Fruit fly (Drosophila melanogaster): ENCODE measurements around the gene CG5555.

CG5555 gene

DNA sequence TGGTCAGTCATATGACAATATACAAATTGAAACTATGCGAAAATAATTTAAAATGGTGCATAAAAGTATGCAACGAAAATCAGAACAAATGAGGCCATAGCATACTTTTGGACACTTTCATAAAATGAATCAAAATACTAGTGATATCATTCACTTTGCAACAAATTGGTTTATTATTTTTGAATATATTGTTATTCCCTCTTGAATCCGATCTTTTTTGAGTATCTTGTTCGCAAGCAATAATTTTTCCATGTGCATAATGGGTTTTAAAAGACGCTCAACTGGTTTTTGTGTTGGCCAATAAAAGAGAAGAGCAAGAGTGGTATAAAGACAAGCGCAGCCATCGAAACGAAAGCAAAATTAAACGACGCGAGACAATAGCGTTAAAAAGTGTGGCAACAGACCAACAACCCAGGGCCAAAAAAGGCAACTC, 7.4 kb upstream of the CG5555 start (continued):
- peak; percentile 84 for TF ChIP-seq CG6808 (GFP tag; optimal IDR thresholded peaks at IDR 0.05)
- peak; percentile 88 for TF ChIP-seq Hr4 (GFP tag; optimal IDR thresholded peaks at IDR 0.05)
- peak; percentile 64 for TF ChIP-seq Ets96B (tag; optimal IDR thresholded peaks at IDR 0.05)
- peak; percentile 85 for TF ChIP-seq Smox (GFP tag; optimal IDR thresholded peaks at IDR 0.05)
- peak; percentile 79 for TF ChIP-seq CG10631 (GFP tag; optimal IDR thresholded peaks at IDR 0.05)
- TF ChIP-seq Sox14 (GFP tag; optimal IDR thresholded peaks at IDR 0.05) = peak; percentile 89
- TF ChIP-seq achi (GFP tag; optimal IDR thresholded peaks at IDR 0.05) = peak; percentile 79
- peak; percentile 77 for TF ChIP-seq cyc (GFP tag; optimal IDR thresholded peaks at IDR 0.05)
- peak; percentile 84 for TF ChIP-seq net (GFP tag; optimal IDR thresholded peaks at IDR 0.05)
- peak; percentile 54; the same call in 1 of the 3 replicates for TF ChIP-seq eg (GFP tag; IDR thresholded peaks at IDR 0.05)
- peak; percentile 76 for TF ChIP-seq CG8632 (GFP tag; optimal IDR thresholded peaks at IDR 0.05)
- TF ChIP-seq CG34406 (GFP tag; optimal IDR thresholded peaks at IDR 0.05) = peak; percentile 80
- TF ChIP-seq CG6276 (GFP tag; optimal IDR thresholded peaks at IDR 0.05) = peak; percentile 77
- peak; percentile 91 for TF ChIP-seq esn (GFP tag; optimal IDR thresholded peaks at IDR 0.05)
- TF ChIP-seq CG3032 (tag; optimal IDR thresholded peaks at IDR 0.05) = peak; percentile 76
- TF ChIP-seq Lpt (GFP tag; optimal IDR thresholded peaks at IDR 0.05) = peak; percentile 85
- peak; percentile 84 for TF ChIP-seq CG10669 (GFP tag; optimal IDR thresholded peaks at IDR 0.05)
- TF ChIP-seq fkh (GFP tag; optimal IDR thresholded peaks at IDR 0.05) = no peak
- TF ChIP-seq Blimp-1 (GFP tag; optimal IDR thresholded peaks at IDR 0.05) = peak; percentile 78
- peak; percentile 55 for TF ChIP-seq CG16779 (tag; optimal IDR thresholded peaks at IDR 0.05)
- peak; percentile 84 for TF ChIP-seq Hr39 (GFP tag; optimal IDR thresholded peaks at IDR 0.05)
- TF ChIP-seq CG15336 (GFP tag; IDR thresholded peaks at IDR 0.05) = peak; percentile 74
- peak; percentile 87 for TF ChIP-seq Sox102F (GFP tag; optimal IDR thresholded peaks at IDR 0.05)
- TF ChIP-seq CG31627 (GFP tag; optimal IDR thresholded peaks at IDR 0.05) = peak; percentile 88

DNA sequence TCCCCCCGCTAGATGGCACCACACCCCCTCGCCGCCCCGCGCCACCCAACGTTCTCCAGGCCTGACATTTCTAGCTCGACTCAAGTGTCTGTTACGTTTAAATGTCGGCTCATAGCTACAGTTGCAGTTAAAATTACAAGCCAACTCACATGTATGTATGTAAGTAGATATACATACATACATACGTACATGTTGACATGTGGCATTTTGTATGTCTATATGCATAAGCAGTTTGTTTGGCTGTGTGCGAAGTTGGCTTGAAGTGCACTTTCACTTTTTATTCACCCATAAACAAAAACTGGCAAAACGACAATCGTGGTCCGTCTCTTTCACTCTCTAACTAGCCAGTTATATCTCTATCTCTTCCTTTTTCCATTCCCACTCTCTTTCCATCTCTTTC, 2.5 kb upstream of the CG5555 start:
- TF ChIP-seq CG34406 (GFP tag; optimal IDR thresholded peaks at IDR 0.05) = no peak
- no peak for TF ChIP-seq CG7368 (GFP tag; optimal IDR thresholded peaks at IDR 0.05)
- peak; percentile 55 for TF ChIP-seq Eip78C (GFP tag)
- peak; percentile 23; the same call in 1 of the 3 replicates for TF ChIP-seq CG8119 (GFP tag; IDR thresholded peaks at IDR 0.05)
- no peak for TF ChIP-seq Met (GFP tag; optimal IDR thresholded peaks at IDR 0.05)
- no peak for TF ChIP-seq CG11902 (GFP tag; optimal IDR thresholded peaks at IDR 0.05)
- peak; percentile 72 for TF ChIP-seq Blimp-1 (GFP tag; optimal IDR thresholded peaks at IDR 0.05)
- TF ChIP-seq fd59A (GFP tag; optimal IDR thresholded peaks at IDR 0.05) = no peak
- no peak for TF ChIP-seq OdsH (GFP tag; optimal IDR thresholded peaks at IDR 0.05)
- TF ChIP-seq CG3919 (GFP tag; optimal IDR thresholded peaks at IDR 0.05) = no peak
- no peak for TF ChIP-seq Sox102F (GFP tag; optimal IDR thresholded peaks at IDR 0.05)
- TF ChIP-seq fkh (GFP tag; optimal IDR thresholded peaks at IDR 0.05) = no peak
- TF ChIP-seq CG6854 (GFP tag; optimal IDR thresholded peaks at IDR 0.05) = no peak
- no peak for TF ChIP-seq CG15336 (GFP tag; IDR thresholded peaks at IDR 0.05)
- TF ChIP-seq CG8632 (GFP tag; optimal IDR thresholded peaks at IDR 0.05) = no peak
- no peak for TF ChIP-seq net (GFP tag; optimal IDR thresholded peaks at IDR 0.05)
- TF ChIP-seq Lpt (GFP tag; optimal IDR thresholded peaks at IDR 0.05) = peak; percentile 38

DNA sequence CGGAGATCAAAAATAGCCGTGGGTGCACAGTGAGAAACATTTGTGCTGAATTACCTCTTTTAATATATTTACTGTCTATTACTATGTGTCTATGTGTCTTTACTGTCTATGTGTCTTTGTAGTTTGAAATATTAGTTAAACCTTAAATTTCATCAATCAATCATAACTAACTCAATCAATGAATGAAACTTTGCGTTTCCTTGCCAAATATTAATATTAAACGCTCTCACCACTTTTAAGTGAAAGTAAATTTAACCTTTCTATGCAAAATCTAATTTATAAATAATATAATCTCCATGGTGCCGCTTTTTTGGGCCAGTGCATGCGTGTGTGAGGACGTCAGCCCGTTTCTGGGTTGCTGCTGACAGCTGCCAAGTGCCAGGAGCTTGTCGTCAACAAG, 876 bp upstream of the CG5555 start:
- TF ChIP-seq cyc (GFP tag; optimal IDR thresholded peaks at IDR 0.05) (peak; percentile 65), vri (GFP tag; optimal IDR thresholded peaks at IDR 0.05) (peak; percentile 29), CG6792 (GFP tag; optimal IDR thresholded peaks at IDR 0.05) (peak; percentile 60), topi (GFP tag; optimal IDR thresholded peaks at IDR 0.05) (peak; percentile 70), Hr39 (GFP tag; optimal IDR thresholded peaks at IDR 0.05) (peak; percentile 62), fkh (GFP tag; optimal IDR thresholded peaks at IDR 0.05) (no peak), CG11294 (GFP tag; IDR thresholded peaks at IDR 0.05) (peak; percentile 47), CG11762 (GFP tag; optimal IDR thresholded peaks at IDR 0.05; ENCODE audit: insufficient read depth) (peak; percentile 72), eg (GFP tag; IDR thresholded peaks at IDR 0.05) (peak; percentile 69), fd59A (GFP tag; optimal IDR thresholded peaks at IDR 0.05) (peak; percentile 66), svp (GFP tag) (peak; percentile 65), fd85E (GFP tag; optimal IDR thresholded peaks at IDR 0.05) (peak; percentile 44), dsx (GFP tag; optimal IDR thresholded peaks at IDR 0.05; ENCODE audit: poor library complexity, severe bottlenecking) (peak; percentile 39), Eip75B (GFP tag; optimal IDR thresholded peaks at IDR 0.05) (peak; percentile 51), CG1621 (tag; optimal IDR thresholded peaks at IDR 0.05) (peak; percentile 24), acj6 (GFP tag; optimal IDR thresholded peaks at IDR 0.05) (peak; percentile 70), CG32006 (GFP tag; optimal IDR thresholded peaks at IDR 0.05) (peak; percentile 94), CG11902 (GFP tag; optimal IDR thresholded peaks at IDR 0.05) (peak; percentile 50), CG4318 (GFP tag; optimal IDR thresholded peaks at IDR 0.05) (peak; percentile 85), Eip93F (GFP tag; optimal IDR thresholded peaks at IDR 0.05) (no peak), CG6808 (GFP tag; optimal IDR thresholded peaks at IDR 0.05) (peak; percentile 78), Lpt (GFP tag; optimal IDR thresholded peaks at IDR 0.05) (peak; percentile 82), Ets21C (GFP tag; optimal IDR thresholded peaks at IDR 0.05) (peak; percentile 31), esn (GFP tag; optimal IDR thresholded peaks at IDR 0.05) (peak; percentile 73)
